Worm (Caenorhabditis elegans) whole organism, early embryonic: ENCODE measurements around the gene idpp-5.

Experiments used
- F13C5.2 ChIP-seq: sonication (generic microtip); optimal IDR thresholded peaks from 2 replicates; lab custom pipeline; 2017; ENCODE audit warnings: mild to moderate bottlenecking, missing genetic modification characterization, inconsistent platforms, missing compliant biosample characterization
- aly-1 ChIP-seq: sonication (generic microtip); optimal IDR thresholded peaks from 2 replicates; lab custom pipeline; 2016; ENCODE audit warnings: missing genetic modification characterization, missing compliant biosample characterization
- ama-1 ChIP-seq: fragments of 150-350 bp; optimal IDR thresholded peaks from 2 replicates; lab custom pipeline; 2014
- ceh-13 ChIP-seq: fragments of 200-800 bp; sonication (Bioruptor generic); optimal IDR thresholded peaks from 2 replicates; lab custom pipeline; 2018; ENCODE audit warnings: mild to moderate bottlenecking, missing genetic modification characterization, missing compliant biosample characterization
- ets-7 ChIP-seq: sonication (generic microtip); optimal IDR thresholded peaks from 2 replicates; lab custom pipeline; 2016; ENCODE audit warnings: missing genotype, missing genetic modification characterization, missing compliant biosample characterization
- flt-1 ChIP-seq: fragments of 200-800 bp; sonication (Bioruptor generic); IDR thresholded peaks from 2 replicates; pipeline ENCODE4 v1.3.6; 2022; ENCODE audit warnings: missing genetic modification characterization, missing compliant biosample characterization
- hmbx-1 ChIP-seq: sonication (generic microtip); optimal IDR thresholded peaks from 2 replicates; lab custom pipeline; 2016; ENCODE audit warnings: mild to moderate bottlenecking, missing genetic modification characterization, missing compliant biosample characterization
- hmg-4 ChIP-seq: fragments of 200-800 bp; sonication (Bioruptor generic); optimal IDR thresholded peaks from 2 replicates; lab custom pipeline; 2018; ENCODE audit warnings: mild to moderate bottlenecking, missing genetic modification characterization, missing compliant biosample characterization
- hnd-1 ChIP-seq: sonication (generic microtip); optimal IDR thresholded peaks from 2 replicates; lab custom pipeline; 2016; ENCODE audit warnings: missing genetic modification characterization, missing compliant biosample characterization
- pes-1 ChIP-seq: fragments of 200-800 bp; sonication (Bioruptor generic); IDR thresholded peaks from 2 replicates; pipeline ENCODE4 v1.3.6; 2022; ENCODE audit warnings: missing genetic modification reagents, missing genetic modification characterization, missing compliant biosample characterization
- sea-1 ChIP-seq: fragments of 200-800 bp; sonication (Bioruptor generic); conservative IDR thresholded peaks from 2 replicates; pipeline ENCODE4 v1.3.6; 2022; ENCODE audit warnings: missing genetic modification characterization, missing compliant biosample characterization
- tbx-11 ChIP-seq: fragments of 200-800 bp; sonication (Bioruptor generic); IDR thresholded peaks from 2 replicates; pipeline ENCODE4 v1.3.6; 2022; ENCODE audit warnings: missing genetic modification characterization, missing compliant biosample characterization
- tra-4 ChIP-seq: sonication (generic microtip); optimal IDR thresholded peaks from 2 replicates; lab custom pipeline; 2017; ENCODE audit warnings: missing genetic modification characterization, missing compliant biosample characterization

ce11 chrX:3826172-3826571 lies 33.6 kb upstream of the idpp-5 start:
- TF ChIP-seq pes-1 (GFP tag; lab: Robert Waterston, UW) (no peak), hmg-4 (GFP tag; lab: Kevin White, UChicago) (no peak), hnd-1 (no peak), ama-1 (lab: Kevin White, UChicago) (no peak), hmbx-1 (tag; lab: Kevin White, UChicago) (no peak), ets-7 (tag; lab: Kevin White, UChicago) (no peak), flt-1 (no peak), aly-1 (no peak), F13C5.2 (tag; lab: Kevin White, UChicago) (no peak), ceh-13 (GFP tag; lab: Kevin White, UChicago) (no peak), tra-4 (tag; lab: Kevin White, UChicago) (no peak), sea-1 (no peak), tbx-11 (GFP tag; lab: Robert Waterston, UW) (no peak)
